Worm (Caenorhabditis elegans): ENCODE measurements around the gene mig-22.

ce11 chrIII:8731973-8732372 is 35.2 kb downstream of the mig-22 start:
- TF ChIP-seq ces-1 (GFP tag; optimal IDR thresholded peaks at IDR 0.05) (no peak), ztf-11 (tag; optimal IDR thresholded peaks at IDR 0.05) (no peak)

Data from whole organism, L1 larva.